Worm (Caenorhabditis elegans): ENCODE data around the gene Y43F8C.13.

ce11 chrV:19672357-19672756 is 24.8 kb downstream of the Y43F8C.13 start:
- TF ChIP-seq ceh-28 (tag; optimal IDR thresholded peaks at IDR 0.05), result no peak
- TF ChIP-seq unc-39 (tag; optimal IDR thresholded peaks at IDR 0.05), result no peak
- TF ChIP-seq elt-1 (tag; optimal IDR thresholded peaks at IDR 0.05), result no peak
- no peak for TF ChIP-seq nhr-77 (tag; optimal IDR thresholded peaks at IDR 0.05)
- TF ChIP-seq ama-1 (optimal IDR thresholded peaks at IDR 0.05), result no peak
- no peak for TF ChIP-seq zag-1 (tag; optimal IDR thresholded peaks at IDR 0.05)
- no peak for TF ChIP-seq ztf-11 (tag; optimal IDR thresholded peaks at IDR 0.05)
- TF ChIP-seq egl-5 (tag; optimal IDR thresholded peaks at IDR 0.05), result no peak
- no peak for TF ChIP-seq nhr-25 (tag; optimal IDR thresholded peaks at IDR 0.05)

All from whole organism, L3 larva.